Worm (Caenorhabditis elegans): ENCODE results near the gene Y60C6A.1.

- TF ChIP-seq him-1 (tag; optimal IDR thresholded peaks at IDR 0.05): no peak
- no peak for TF ChIP-seq dao-5 (tag; optimal IDR thresholded peaks at IDR 0.05)
Measured at ce11 chrV:4737727-4738126, 45.7 kb upstream of the Y60C6A.1 start, which contains the start of gene F39G3.2.

Measured in whole organism, L4/young adult.